Fruit fly (Drosophila melanogaster): Measurements from ENCODE around the gene ttm2.

ttm2 gene

dm6 chr3L:270760-271500 is 4.0 kb upstream of the ttm2 start, which contains the start of gene miple2 (continued):
- peak; percentile 26 to 38 for TF ChIP-seq bsh (GFP tag; optimal IDR thresholded peaks at IDR 0.05)
- no peak for TF ChIP-seq toy (GFP tag; IDR thresholded peaks at IDR 0.05)
- peak; percentile 51; the same call in 2 of the 3 replicates for TF ChIP-seq row (GFP tag; IDR thresholded peaks at IDR 0.05)
- peak; percentile 28 for TF ChIP-seq caup (GFP tag; optimal IDR thresholded peaks at IDR 0.05; ENCODE audit: severe bottlenecking)
- no peak for TF ChIP-seq CG16815 (GFP tag; optimal IDR thresholded peaks at IDR 0.05)
- no peak for TF ChIP-seq zen2 (GFP tag; IDR thresholded peaks at IDR 0.05; ENCODE audit: partially characterized antibody)
- peak; percentile 1 for TF ChIP-seq CG3163 (GFP tag; optimal IDR thresholded peaks at IDR 0.05)
- peak; percentile 42 for TF ChIP-seq CG18619 (GFP tag; optimal IDR thresholded peaks at IDR 0.05)
- TF ChIP-seq MESR4 (GFP tag; optimal IDR thresholded peaks at IDR 0.05): peak; percentile 12
- peak; percentile 55 for TF ChIP-seq Oli (tag; optimal IDR thresholded peaks at IDR 0.05)
- peak; percentile 73 for TF ChIP-seq wek (GFP tag; optimal IDR thresholded peaks at IDR 0.05)
- TF ChIP-seq MTF-1 (GFP tag; optimal IDR thresholded peaks at IDR 0.05; ENCODE audit: borderline replicate concordance): no peak
- peak; percentile 38 for TF ChIP-seq CG6765 (GFP tag; optimal IDR thresholded peaks at IDR 0.05)
- TF ChIP-seq Hr3 (GFP tag; optimal IDR thresholded peaks at IDR 0.05): peak; percentile 22
- TF ChIP-seq CG34376 (GFP tag; optimal IDR thresholded peaks at IDR 0.05): peak; percentile 69
- peak; percentile 53 for TF ChIP-seq CG11504 (tag; optimal IDR thresholded peaks at IDR 0.05)
- no peak for TF ChIP-seq CG34422 (GFP tag; IDR thresholded peaks at IDR 0.05)
- peak in 1 of 3 experiments; percentile 16 for TF ChIP-seq Stat92E (GFP tag; optimal IDR thresholded peaks at IDR 0.05)
- TF ChIP-seq ara (GFP tag; IDR thresholded peaks at IDR 0.05): peak; percentile 53; the same call in 1 of the 2 replicates
- TF ChIP-seq nom (GFP tag; optimal IDR thresholded peaks at IDR 0.05): peak; percentile 86
- TF ChIP-seq CG1792 (GFP tag; optimal IDR thresholded peaks at IDR 0.05): peak; percentile 40
- TF ChIP-seq CG8359 (GFP tag; optimal IDR thresholded peaks at IDR 0.05; ENCODE audit: borderline replicate concordance): no peak
- TF ChIP-seq amos (GFP tag; IDR thresholded peaks at IDR 0.05; ENCODE audit: partially characterized antibody): no peak; the same call in 1 of the 2 replicates
- peak; percentile 4 for TF ChIP-seq YL-1 (GFP tag; optimal IDR thresholded peaks at IDR 0.05)
- TF ChIP-seq ssp (GFP tag; IDR thresholded peaks at IDR 0.05): no peak
- peak; percentile 59 for TF ChIP-seq CG10209 (GFP tag; optimal IDR thresholded peaks at IDR 0.05)
- TF ChIP-seq kay (GFP tag; optimal IDR thresholded peaks at IDR 0.05): peak; percentile 28
- TF ChIP-seq CG10274 (GFP tag; optimal IDR thresholded peaks at IDR 0.05): peak; percentile 23
- no peak for TF ChIP-seq tup (GFP tag; optimal IDR thresholded peaks at IDR 0.05)
- peak; percentile 2 for TF ChIP-seq maf-S (GFP tag; optimal IDR thresholded peaks at IDR 0.05)
- peak; percentile 55 for TF ChIP-seq CG16863 (GFP tag; optimal IDR thresholded peaks at IDR 0.05)
- TF ChIP-seq CG12219 (GFP tag; optimal IDR thresholded peaks at IDR 0.05): no peak
- TF ChIP-seq mld (GFP tag; IDR thresholded peaks at IDR 0.05; ENCODE audit: partially characterized antibody): no peak
- TF ChIP-seq Sry-β (GFP tag; optimal IDR thresholded peaks at IDR 0.05): peak; percentile 44
- peak; percentile 47 for TF ChIP-seq phol (tag; optimal IDR thresholded peaks at IDR 0.05)
- TF ChIP-seq CG2116 (GFP tag; optimal IDR thresholded peaks at IDR 0.05): peak; percentile 4
- TF ChIP-seq stwl (tag; optimal IDR thresholded peaks at IDR 0.05): no peak
- TF ChIP-seq Meics (GFP tag; optimal IDR thresholded peaks at IDR 0.05): peak; percentile 60
- peak; percentile 36 for TF ChIP-seq CG12236 (GFP tag; optimal IDR thresholded peaks at IDR 0.05)
- TF ChIP-seq Atf3 (GFP tag; optimal IDR thresholded peaks at IDR 0.05): no peak
- TF ChIP-seq Mes4 (GFP tag; optimal IDR thresholded peaks at IDR 0.05): no peak
- peak; percentile 20 for TF ChIP-seq CG15269 (tag; optimal IDR thresholded peaks at IDR 0.05)
- TF ChIP-seq CG9215 (GFP tag; IDR thresholded peaks at IDR 0.05): no peak
- TF ChIP-seq CG9876 (GFP tag; optimal IDR thresholded peaks at IDR 0.05): no peak
- TF ChIP-seq CG1832 (GFP tag; optimal IDR thresholded peaks at IDR 0.05): no peak
- TF ChIP-seq ind (GFP tag; optimal IDR thresholded peaks at IDR 0.05): peak; percentile 23
- TF ChIP-seq CG18764 (GFP tag; optimal IDR thresholded peaks at IDR 0.05): peak; percentile 11
- no peak for TF ChIP-seq wor (GFP tag; IDR thresholded peaks at IDR 0.05)
